Fruit fly (Drosophila melanogaster) whole organism, prepupa: Measurements from ENCODE around the gene CG42853.

Experiments
- Blimp-1 ChIP-seq: fragments of 200-800 bp; sonication (Bioruptor generic); optimal IDR thresholded peaks from 3 replicates; lab custom pipeline; 2017; ENCODE audit warnings: missing biosample characterization, missing genetic modification characterization, mild to moderate bottlenecking, moderate library complexity, missing genetic modification reagents
- CG10669 ChIP-seq: fragments of 200-800 bp; sonication (Bioruptor generic); optimal IDR thresholded peaks from 3 replicates; lab custom pipeline; 2018; ENCODE audit warnings: missing biosample characterization, mild to moderate bottlenecking, missing genetic modification characterization, moderate library complexity
- CG11294 ChIP-seq: fragments of 200-800 bp; sonication (Bioruptor generic); IDR thresholded peaks from 2 replicates; pipeline ENCODE4 v1.3.6; 2022; ENCODE audit warnings: missing biosample characterization, missing genetic modification characterization
- CG15336 ChIP-seq: fragments of 200-800 bp; sonication (Bioruptor generic); IDR thresholded peaks from 2 replicates; pipeline ENCODE4 v1.3.6; 2022; ENCODE audit warnings: missing biosample characterization, missing genetic modification characterization
- CG1621 ChIP-seq: fragments of 200-800 bp; sonication (Bioruptor generic); optimal IDR thresholded peaks from 3 replicates; lab custom pipeline; 2018; ENCODE audit warnings: missing biosample characterization, mild to moderate bottlenecking, missing genetic modification characterization
- CG34406 ChIP-seq: fragments of 200-800 bp; sonication (Bioruptor generic); optimal IDR thresholded peaks from 3 replicates; lab custom pipeline; 2016; ENCODE audit warnings: missing biosample characterization, missing genetic modification characterization
- CG3919 ChIP-seq: fragments of 200-800 bp; sonication (Bioruptor generic); optimal IDR thresholded peaks from 3 replicates; lab custom pipeline; 2016; ENCODE audit warnings: missing biosample characterization, missing genetic modification characterization
- CG4318 ChIP-seq: fragments of 200-800 bp; sonication (Bioruptor generic); optimal IDR thresholded peaks from 3 replicates; lab custom pipeline; 2017; ENCODE audit warnings: missing biosample characterization, mild to moderate bottlenecking, missing genetic modification characterization
- CG6163 ChIP-seq: fragments of 200-800 bp; sonication (Bioruptor generic); IDR thresholded peaks from 3 replicates; pipeline ENCODE4 v1.3.6; 2022; ENCODE audit warnings: missing biosample characterization, missing genetic modification characterization
- CG6808 ChIP-seq: fragments of 200-800 bp; sonication (Bioruptor generic); optimal IDR thresholded peaks from 3 replicates; lab custom pipeline; 2017; ENCODE audit warnings: missing biosample characterization, missing genetic modification characterization, mild to moderate bottlenecking, moderate library complexity, missing genetic modification reagents
- CG7368 ChIP-seq: fragments of 200-800 bp; sonication (Bioruptor generic); optimal IDR thresholded peaks from 3 replicates; lab custom pipeline; 2016; ENCODE audit warnings: missing biosample characterization, missing genetic modification characterization
- CG8119 ChIP-seq: fragments of 200-800 bp; sonication (Bioruptor generic); IDR thresholded peaks from 3 replicates; pipeline ENCODE4 v1.3.6; 2022; ENCODE audit warnings: missing biosample characterization, missing genetic modification characterization
- CG8319 ChIP-seq: fragments of 200-800 bp; sonication (Bioruptor generic); optimal IDR thresholded peaks from 3 replicates; lab custom pipeline; 2016; ENCODE audit warnings: missing biosample characterization, missing genetic modification characterization
- Eip78C ChIP-seq: fragments of 200-800 bp; sonication (Bioruptor generic); peaks from one replicate; lab custom pipeline; 2016; ENCODE audit warnings: missing biosample characterization, missing genetic modification characterization
- Eip93F ChIP-seq: fragments of 200-800 bp; sonication (Bioruptor generic); optimal IDR thresholded peaks from 2 replicates; lab custom pipeline; 2016; ENCODE audit warnings: missing biosample characterization, mild to moderate bottlenecking, missing genetic modification characterization
- Ets21C ChIP-seq: fragments of 200-800 bp; sonication (Bioruptor generic); optimal IDR thresholded peaks from 3 replicates; lab custom pipeline; 2016; ENCODE audit warnings: missing biosample characterization, missing genetic modification characterization
- Ets96B ChIP-seq: fragments of 200-800 bp; optimal IDR thresholded peaks from 2 replicates; lab custom pipeline; 2019; ENCODE audit warnings: missing biosample characterization, mild to moderate bottlenecking, missing genetic modification characterization, moderate library complexity
- Hr38 ChIP-seq: sonication (Bioruptor generic); optimal IDR thresholded peaks from 2 replicates; lab custom pipeline; 2016; ENCODE audit warnings: missing biosample characterization, missing genetic modification characterization
- Hr39 ChIP-seq: fragments of 200-800 bp; sonication (Bioruptor generic); optimal IDR thresholded peaks from 2 replicates; lab custom pipeline; 2016; ENCODE audit warnings: missing biosample characterization, missing genetic modification characterization
- Hr4 ChIP-seq: fragments of 200-800 bp; sonication (Bioruptor generic); optimal IDR thresholded peaks from 3 replicates; lab custom pipeline; 2016; ENCODE audit warnings: missing biosample characterization, missing genetic modification characterization
- Lpt ChIP-seq: fragments of 200-800 bp; sonication (Bioruptor generic); optimal IDR thresholded peaks from 3 replicates; lab custom pipeline; 2016; ENCODE audit warnings: missing biosample characterization, missing genetic modification characterization
- Smox ChIP-seq: fragments of 200-800 bp; sonication (Bioruptor generic); optimal IDR thresholded peaks from 3 replicates; lab custom pipeline; 2016; ENCODE audit warnings: missing biosample characterization, missing genetic modification characterization
- Sox14 ChIP-seq: fragments of 200-800 bp; sonication (Bioruptor generic); optimal IDR thresholded peaks from 3 replicates; lab custom pipeline; 2016; ENCODE audit warnings: missing biosample characterization, missing genetic modification characterization
- Sox15 ChIP-seq: fragments of 200-800 bp; sonication (Bioruptor generic); optimal IDR thresholded peaks from 3 replicates; lab custom pipeline; 2016; ENCODE audit warnings: missing biosample characterization, missing genetic modification characterization
- achi ChIP-seq: fragments of 200-800 bp; sonication (Bioruptor generic); optimal IDR thresholded peaks from 3 replicates; lab custom pipeline; 2016; ENCODE audit warnings: missing biosample characterization, missing genetic modification characterization
- cyc ChIP-seq: fragments of 200-800 bp; sonication (Bioruptor generic); optimal IDR thresholded peaks from 3 replicates; lab custom pipeline; 2016; ENCODE audit warnings: missing biosample characterization, missing genetic modification characterization
- dac ChIP-seq: fragments of 200-800 bp; sonication (Bioruptor generic); optimal IDR thresholded peaks from 2 replicates; lab custom pipeline; 2017; ENCODE audit warnings: missing biosample characterization, mild to moderate bottlenecking, missing genetic modification characterization
- esn ChIP-seq: fragments of 200-800 bp; sonication (Bioruptor generic); optimal IDR thresholded peaks from 2 replicates; lab custom pipeline; 2016; ENCODE audit warnings: missing biosample characterization, mild to moderate bottlenecking, missing genetic modification characterization, moderate library complexity
- fd59A ChIP-seq: fragments of 200-800 bp; sonication (Bioruptor generic); optimal IDR thresholded peaks from 2 replicates; lab custom pipeline; 2017; ENCODE audit warnings: missing biosample characterization, mild to moderate bottlenecking, missing genetic modification characterization, missing genetic modification reagents
- fd85E ChIP-seq: fragments of 200-800 bp; sonication (Bioruptor generic); optimal IDR thresholded peaks from 3 replicates; lab custom pipeline; 2016; ENCODE audit warnings: missing biosample characterization, missing genetic modification characterization
- fkh ChIP-seq: fragments of 200-800 bp; sonication (Bioruptor generic); optimal IDR thresholded peaks from 3 replicates; lab custom pipeline; 2017; ENCODE audit warnings: missing biosample characterization, mild to moderate bottlenecking, missing genetic modification characterization, moderate library complexity
- lz ChIP-seq: fragments of 200-800 bp; sonication (Bioruptor generic); optimal IDR thresholded peaks from 3 replicates; lab custom pipeline; 2016; ENCODE audit warnings: missing biosample characterization, missing genetic modification characterization
- net ChIP-seq: fragments of 200-800 bp; sonication (Bioruptor generic); optimal IDR thresholded peaks from 3 replicates; lab custom pipeline; 2016; ENCODE audit warnings: missing biosample characterization, missing genetic modification characterization
- salr ChIP-seq, 2 experiments: fragments of 200-800 bp; sonication (Bioruptor generic); optimal IDR thresholded peaks; 3 replicates each; lab custom pipeline; 2016 to 2018; ENCODE audit warnings: missing biosample characterization in 2 of 2, missing genetic modification characterization in 2 of 2, mild to moderate bottlenecking in 1 of 2
- spab ChIP-seq: fragments of 200-800 bp; sonication (Bioruptor generic); optimal IDR thresholded peaks from 2 replicates; lab custom pipeline; 2017; ENCODE audit warnings: missing biosample characterization, mild to moderate bottlenecking, missing genetic modification characterization, missing genetic modification reagents
- ss ChIP-seq, 2 experiments: fragments of 200-800 bp; sonication (Bioruptor generic); optimal IDR thresholded peaks; 2 replicates in 1 of 2; 3 replicates in 1 of 2; lab custom pipeline; 2017 to 2018; ENCODE audit warnings: mild to moderate bottlenecking in 2 of 2, missing biosample characterization in 2 of 2, missing genetic modification characterization in 2 of 2, moderate library complexity in 1 of 2
- svp ChIP-seq: fragments of 200-800 bp; sonication (Bioruptor generic); peaks from one replicate; lab custom pipeline; 2016; ENCODE audit warnings: missing biosample characterization, missing genetic modification characterization
- topi ChIP-seq: fragments of 200-800 bp; sonication (Bioruptor generic); optimal IDR thresholded peaks from 3 replicates; lab custom pipeline; 2016; ENCODE audit warnings: missing biosample characterization, missing genetic modification characterization

The CG42853 gene

dm6 chr3L:18106021-18106944 is 15.5 kb downstream of the CG42853 start, which contains the start of the genes CG13698 and mRpS26 (continued):
- TF ChIP-seq CG4318 (GFP tag; lab: Kevin White, UChicago) = no peak
- peak; percentile 18; the same call in 2 of the 3 replicates for TF ChIP-seq CG6163 (GFP tag; lab: Robert Waterston, UW)
- TF ChIP-seq dac = peak; percentile 55
- TF ChIP-seq svp (GFP tag; lab: Kevin White, UChicago) = no peak
- TF ChIP-seq Blimp-1 (GFP tag; lab: Kevin White, UChicago) = peak; percentile 40
- peak; percentile 65 for TF ChIP-seq Hr4 (GFP tag; lab: Kevin White, UChicago)
- peak; percentile 34 for TF ChIP-seq Sox14 (GFP tag; lab: Kevin White, UChicago)
- peak; percentile 25 for TF ChIP-seq Ets21C (GFP tag; lab: Kevin White, UChicago)
- peak; percentile 55 for TF ChIP-seq topi
- peak; percentile 64 for TF ChIP-seq Ets96B (tag; lab: Kevin White, UChicago)
- TF ChIP-seq spab (GFP tag; lab: Kevin White, UChicago) = no peak
- TF ChIP-seq CG1621 (tag; lab: Kevin White, UChicago) = no peak
- peak; percentile 74 for TF ChIP-seq esn
- peak; percentile 24 for TF ChIP-seq fd59A (GFP tag; lab: Kevin White, UChicago)
- peak; percentile 67 for TF ChIP-seq achi (GFP tag; lab: Kevin White, UChicago)
- no peak for TF ChIP-seq CG15336 (GFP tag; lab: Robert Waterston, UW)
- TF ChIP-seq CG8119 (GFP tag; lab: Robert Waterston, UW) = peak; percentile 37; the same call in 1 of the 3 replicates
- TF ChIP-seq net (GFP tag; lab: Kevin White, UChicago) = peak; percentile 1
- TF ChIP-seq Smox (GFP tag; lab: Kevin White, UChicago) = peak; percentile 59
- TF ChIP-seq Hr39 (GFP tag; lab: Kevin White, UChicago) = peak; percentile 55
- TF ChIP-seq CG3919 (GFP tag; lab: Kevin White, UChicago) = peak; percentile 46
- TF ChIP-seq cyc = peak; percentile 42
- peak; percentile 58 for TF ChIP-seq Sox15 (GFP tag; lab: Kevin White, UChicago)
- TF ChIP-seq Lpt = peak; percentile 12
- TF ChIP-seq CG34406 (GFP tag; lab: Kevin White, UChicago) = peak; percentile 76
- no peak for TF ChIP-seq Hr38 (GFP tag; lab: Kevin White, UChicago)
- TF ChIP-seq salr (GFP tag; optimal IDR thresholded peaks at IDR 0.05; lab: Kevin White, UChicago) = peak in 1 of 2 experiments; percentile 17
- TF ChIP-seq, all 60 proteins: peak for 48

- TF ChIP-seq CG8319 (GFP tag; lab: Kevin White, UChicago) (no peak), CG6163 (GFP tag; lab: Robert Waterston, UW) (peak; percentile 51; the same call in 2 of the 3 replicates), Eip93F (GFP tag; lab: Kevin White, UChicago) (no peak), CG4318 (GFP tag; lab: Kevin White, UChicago) (no peak), CG7368 (no peak), Eip78C (no peak), ss (GFP tag; optimal IDR thresholded peaks at IDR 0.05; lab: Kevin White, UChicago) (peak in 1 of 2 experiments; percentile 35), Lpt (no peak), fkh (GFP tag; lab: Kevin White, UChicago) (peak; percentile 17), CG10669 (no peak), lz (GFP tag; lab: Kevin White, UChicago) (no peak), fd85E (GFP tag; lab: Kevin White, UChicago) (no peak), topi (no peak), CG11294 (GFP tag; lab: Robert Waterston, UW) (no peak), CG6808 (GFP tag; lab: Kevin White, UChicago) (peak; percentile 14)
These were observed 16.3 kb downstream of the CG42853 start for dm6 chr3L:18105343-18106020.
